Fruit fly (Drosophila melanogaster): ENCODE data around the gene CG6652.

dm6 chr3L:16984813-16985387 is 37.8 kb downstream of the CG6652 start:
- TF ChIP-seq Myc (optimal IDR thresholded peaks at IDR 0.05) = no peak
- no peak for TF ChIP-seq ttk (optimal IDR thresholded peaks at IDR 0.05)
- no peak for TF ChIP-seq Sin3A (optimal IDR thresholded peaks at IDR 0.05)
- no peak for TF ChIP-seq psq (optimal IDR thresholded peaks at IDR 0.05)
